Worm (Caenorhabditis elegans): ENCODE measurements around the gene C05D12.5.

DNA sequence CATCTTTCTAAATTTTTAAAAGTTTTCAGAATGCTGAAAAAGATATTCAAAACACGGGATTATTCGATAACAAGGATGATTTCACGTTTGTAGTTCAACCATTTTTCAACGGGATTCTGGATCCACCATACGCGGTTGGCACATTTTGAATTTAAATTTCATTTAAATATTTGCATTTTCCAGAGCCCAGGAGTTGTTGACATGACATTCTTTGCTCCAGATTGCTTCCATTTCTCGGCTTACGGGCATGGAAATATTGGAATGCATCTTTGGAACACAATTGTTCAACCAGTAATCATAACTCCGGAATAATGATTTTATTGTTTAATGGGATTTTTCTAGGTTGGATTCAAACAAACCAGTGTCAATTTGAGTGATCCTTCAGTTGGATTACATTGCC, 16.8 kb downstream of the C05D12.5 start:
- TF ChIP-seq ref-1 (GFP tag; conservative IDR thresholded peaks at IDR 0.05) (no peak), klf-2 (GFP tag; conservative IDR thresholded peaks at IDR 0.05) (no peak), tab-1 (GFP tag; IDR thresholded peaks at IDR 0.05) (no peak), cog-1 (tag; optimal IDR thresholded peaks at IDR 0.05) (no peak)
